Worm (Caenorhabditis elegans) whole organism, midembryonic: ENCODE results near the gene F01D5.1.

ENCODE experiments used
- T22C8.4 ChIP-seq: fragments of 200-800 bp; sonication (Bioruptor generic); IDR thresholded peaks from 2 replicates; pipeline ENCODE4 v1.3.6; 2022; ENCODE audit warnings: missing genetic modification characterization, missing compliant biosample characterization
- cog-1 ChIP-seq: sonication (generic microtip); optimal IDR thresholded peaks from 2 replicates; lab custom pipeline; 2016; ENCODE audit warnings: missing genetic modification characterization, missing compliant biosample characterization
- flt-1 ChIP-seq: fragments of 200-800 bp; sonication (Bioruptor generic); IDR thresholded peaks from 2 replicates; pipeline ENCODE4 v1.3.6; 2022; ENCODE audit warnings: missing genetic modification characterization, missing compliant biosample characterization
- klf-2 ChIP-seq: fragments of 200-800 bp; sonication (Bioruptor generic); conservative IDR thresholded peaks from 2 replicates; pipeline ENCODE4 v1.3.6; 2022; ENCODE audit warnings: missing genetic modification reagents, missing genetic modification characterization, missing compliant biosample characterization
- med-1 ChIP-seq: sonication (generic microtip); optimal IDR thresholded peaks from 2 replicates; lab custom pipeline; 2017; ENCODE audit warnings: missing genetic modification characterization, mild to moderate bottlenecking, missing compliant biosample characterization, antibody characterized with exemption, missing genetic modification reagents; ENCODE audit not compliant: insufficient read depth
- ref-1 ChIP-seq: fragments of 200-800 bp; sonication (Bioruptor generic); conservative IDR thresholded peaks from 2 replicates; pipeline ENCODE4 v1.3.6; 2022; ENCODE audit warnings: missing genetic modification reagents, missing genetic modification characterization, missing compliant biosample characterization
- ztf-23 ChIP-seq: fragments of 200-800 bp; sonication (Bioruptor generic); IDR thresholded peaks from 2 replicates; pipeline ENCODE4 v1.3.6; 2022; ENCODE audit warnings: missing genetic modification reagents, missing genetic modification characterization, missing compliant biosample characterization
- ztf-29 ChIP-seq: fragments of 200-800 bp; sonication (Bioruptor generic); IDR thresholded peaks from 2 replicates; pipeline ENCODE4 v1.3.6; 2022; ENCODE audit warnings: missing genetic modification reagents, missing genetic modification characterization, missing compliant biosample characterization

- TF ChIP-seq med-1 (GFP tag; lab: Kevin White, UChicago) (no peak), flt-1 (no peak), klf-2 (GFP tag; lab: Robert Waterston, UW) (no peak), ztf-23 (GFP tag; lab: Robert Waterston, UW) (no peak), ztf-29 (GFP tag; lab: Robert Waterston, UW) (no peak), ref-1 (no peak), cog-1 (tag; lab: Kevin White, UChicago) (no peak), T22C8.4 (GFP tag; lab: Robert Waterston, UW) (no peak)
Measured at ce11 chrII:13962319-13962718, 35.1 kb downstream of the F01D5.1 start, which contains the start of gene rpi-1.
